Worm (Caenorhabditis elegans) whole organism, late embryonic: ENCODE data around the gene hst-6.
A peak's percentile ranks its signal among the peaks of the same experiment; 100 is the strongest.

Source experiments
- C38D4.7 ChIP-seq: fragments of 200-800 bp; sonication (Bioruptor generic); optimal IDR thresholded peaks from 2 replicates; lab custom pipeline; 2018; ENCODE audit warnings: mild to moderate bottlenecking, missing genetic modification characterization, moderate library complexity, missing compliant biosample characterization
- F13H6.1 ChIP-seq: sonication (generic microtip); optimal IDR thresholded peaks from 2 replicates; lab custom pipeline; 2016; ENCODE audit warnings: missing genetic modification characterization, missing compliant biosample characterization
- K02D7.2 ChIP-seq: sonication (generic microtip); optimal IDR thresholded peaks from 2 replicates; lab custom pipeline; 2017; ENCODE audit warnings: mild to moderate bottlenecking, missing genetic modification characterization, missing compliant biosample characterization
- K09A11.1 ChIP-seq: sonication (generic microtip); optimal IDR thresholded peaks from 2 replicates; lab custom pipeline; 2017; ENCODE audit warnings: antibody characterized with exemption, mild to moderate bottlenecking, missing genetic modification characterization, missing compliant biosample characterization; ENCODE audit not compliant: insufficient read depth
- Y22D7AL.16 ChIP-seq: sonication (generic microtip); optimal IDR thresholded peaks from 2 replicates; lab custom pipeline; 2016; ENCODE audit warnings: missing genetic modification characterization, missing compliant biosample characterization
- ahr-1 ChIP-seq: sonication (generic microtip); optimal IDR thresholded peaks from 2 replicates; lab custom pipeline; 2016; ENCODE audit warnings: missing genetic modification characterization, missing compliant biosample characterization
- ceh-14 ChIP-seq: sonication (generic microtip); optimal IDR thresholded peaks from 2 replicates; lab custom pipeline; 2016; ENCODE audit warnings: missing genotype, missing genetic modification characterization, missing compliant biosample characterization
- ceh-18 ChIP-seq: sonication (generic microtip); optimal IDR thresholded peaks from 2 replicates; lab custom pipeline; 2016; ENCODE audit warnings: missing genetic modification characterization, missing compliant biosample characterization
- ceh-19 ChIP-seq: fragments of 200-800 bp; sonication (Bioruptor generic); optimal IDR thresholded peaks from 2 replicates; lab custom pipeline; 2018; ENCODE audit warnings: mild to moderate bottlenecking, missing genetic modification characterization, missing compliant biosample characterization
- ceh-2 ChIP-seq: sonication (generic microtip); optimal IDR thresholded peaks from 2 replicates; lab custom pipeline; 2016; ENCODE audit warnings: missing genotype, missing genetic modification characterization, missing compliant biosample characterization
- ceh-22 ChIP-seq: sonication (generic microtip); optimal IDR thresholded peaks from 2 replicates; lab custom pipeline; 2017; ENCODE audit warnings: missing biosample characterization, missing genetic modification characterization
- ceh-24 ChIP-seq: sonication (generic microtip); optimal IDR thresholded peaks from 2 replicates; lab custom pipeline; 2016; ENCODE audit warnings: mild to moderate bottlenecking, missing genetic modification characterization, missing compliant biosample characterization
- ceh-30 ChIP-seq: fragments of 150-350 bp; optimal IDR thresholded peaks from 2 replicates; lab custom pipeline; 2014; ENCODE audit warnings: missing biosample characterization, missing genetic modification characterization
- ceh-31 ChIP-seq: sonication (generic microtip); optimal IDR thresholded peaks from 2 replicates; lab custom pipeline; 2016; ENCODE audit warnings: missing genetic modification characterization, missing compliant biosample characterization
- ceh-45 ChIP-seq: fragments of 200-800 bp; sonication (Bioruptor generic); IDR thresholded peaks from 2 replicates; pipeline ENCODE4 v1.3.6; 2022; ENCODE audit warnings: missing genetic modification reagents, missing genetic modification characterization, missing compliant biosample characterization
- ceh-48 ChIP-seq: sonication (generic microtip); optimal IDR thresholded peaks from 2 replicates; lab custom pipeline; 2016; ENCODE audit warnings: missing genetic modification characterization, inconsistent platforms, missing compliant biosample characterization
- ceh-9 ChIP-seq: sonication (generic microtip); optimal IDR thresholded peaks from 2 replicates; lab custom pipeline; 2016; ENCODE audit warnings: mild to moderate bottlenecking, missing genetic modification characterization, inconsistent platforms, missing compliant biosample characterization
- che-1 ChIP-seq: sonication (generic microtip); optimal IDR thresholded peaks from 2 replicates; lab custom pipeline; 2016; ENCODE audit warnings: mild to moderate bottlenecking, missing genetic modification characterization, missing compliant biosample characterization
- dmd-4 ChIP-seq: sonication (generic microtip); optimal IDR thresholded peaks from 2 replicates; lab custom pipeline; 2016; ENCODE audit warnings: borderline replicate concordance, missing genetic modification characterization, missing compliant biosample characterization
- dve-1 ChIP-seq: sonication (generic microtip); optimal IDR thresholded peaks from 2 replicates; lab custom pipeline; 2017; ENCODE audit warnings: antibody characterized with exemption, mild to moderate bottlenecking, missing genetic modification characterization, missing compliant biosample characterization
- elt-2 ChIP-seq: sonication (generic microtip); optimal IDR thresholded peaks from 2 replicates; lab custom pipeline; 2016; ENCODE audit warnings: missing genetic modification reagents, missing genetic modification characterization, missing compliant biosample characterization
- elt-4 ChIP-seq: sonication (generic microtip); optimal IDR thresholded peaks from 2 replicates; lab custom pipeline; 2016; ENCODE audit warnings: missing genetic modification characterization, missing compliant biosample characterization
- ets-4 ChIP-seq: sonication (generic microtip); optimal IDR thresholded peaks from 2 replicates; lab custom pipeline; 2016; ENCODE audit warnings: missing genetic modification characterization, missing compliant biosample characterization
- eyg-1 ChIP-seq: sonication (generic microtip); optimal IDR thresholded peaks from 2 replicates; lab custom pipeline; 2016; ENCODE audit warnings: missing genotype, missing genetic modification characterization, missing compliant biosample characterization
- fax-1 ChIP-seq: sonication (generic microtip); optimal IDR thresholded peaks from 2 replicates; lab custom pipeline; 2016; ENCODE audit warnings: missing genotype, missing genetic modification characterization, missing compliant biosample characterization
- fkh-10 ChIP-seq: fragments of 150-350 bp; optimal IDR thresholded peaks from 2 replicates; lab custom pipeline; 2014; ENCODE audit warnings: missing biosample characterization, missing genetic modification reagents, missing genetic modification characterization
- fkh-6 ChIP-seq: sonication (generic microtip); optimal IDR thresholded peaks from 2 replicates; lab custom pipeline; 2016; ENCODE audit warnings: missing genetic modification characterization, missing compliant biosample characterization
- gmeb-2 ChIP-seq: sonication (generic microtip); optimal IDR thresholded peaks from 2 replicates; lab custom pipeline; 2016; ENCODE audit warnings: missing genetic modification characterization, inconsistent platforms, missing compliant biosample characterization
- hlh-30 ChIP-seq: sonication (generic microtip); optimal IDR thresholded peaks from 2 replicates; lab custom pipeline; 2017; ENCODE audit warnings: antibody characterized with exemption, missing genetic modification characterization, missing compliant biosample characterization; ENCODE audit not compliant: insufficient read depth
- hlh-6 ChIP-seq: sonication (generic microtip); optimal IDR thresholded peaks from 2 replicates; lab custom pipeline; 2016; ENCODE audit warnings: missing genotype, missing genetic modification characterization, missing compliant biosample characterization
- hlh-8 ChIP-seq: sonication (generic microtip); optimal IDR thresholded peaks from 2 replicates; lab custom pipeline; 2016; ENCODE audit warnings: missing genotype, missing genetic modification characterization, missing compliant biosample characterization
- lim-6 ChIP-seq: sonication (generic microtip); optimal IDR thresholded peaks from 2 replicates; lab custom pipeline; 2016; ENCODE audit warnings: missing genetic modification characterization, missing compliant biosample characterization
- lin-11 ChIP-seq: fragments of 200-800 bp; sonication (Bioruptor generic); optimal IDR thresholded peaks from 2 replicates; lab custom pipeline; 2018; ENCODE audit warnings: mild to moderate bottlenecking, missing genetic modification characterization, missing compliant biosample characterization
- madf-2 ChIP-seq: sonication (generic microtip); optimal IDR thresholded peaks from 2 replicates; lab custom pipeline; 2017; ENCODE audit warnings: missing genetic modification characterization, missing compliant biosample characterization
- mec-3 ChIP-seq: sonication (generic microtip); optimal IDR thresholded peaks from 2 replicates; lab custom pipeline; 2016; ENCODE audit warnings: borderline replicate concordance, missing genetic modification characterization, missing compliant biosample characterization
- nhr-11 ChIP-seq: fragments of 150-350 bp; optimal IDR thresholded peaks from 2 replicates; lab custom pipeline; 2014; ENCODE audit warnings: missing biosample characterization, missing genetic modification characterization
- nhr-232 ChIP-seq: sonication (generic microtip); optimal IDR thresholded peaks from 2 replicates; lab custom pipeline; 2016; ENCODE audit warnings: missing genetic modification characterization, missing compliant biosample characterization
- npax-4 ChIP-seq: sonication (generic microtip); optimal IDR thresholded peaks from 2 replicates; lab custom pipeline; 2016; ENCODE audit warnings: missing genetic modification characterization, missing compliant biosample characterization
- odd-2 ChIP-seq: sonication (generic microtip); optimal IDR thresholded peaks from 2 replicates; lab custom pipeline; 2017; ENCODE audit warnings: antibody characterized with exemption, mild to moderate bottlenecking, missing genetic modification characterization, missing compliant biosample characterization
- pag-3 ChIP-seq: sonication (generic microtip); optimal IDR thresholded peaks from 2 replicates; lab custom pipeline; 2016; ENCODE audit warnings: missing compliant biosample characterization, missing genetic modification characterization, borderline replicate concordance
- pax-1 ChIP-seq: fragments of 150-350 bp; optimal IDR thresholded peaks from 2 replicates; lab custom pipeline; 2014; ENCODE audit warnings: missing biosample characterization, missing genetic modification characterization
- pha-2 ChIP-seq: sonication (generic microtip); optimal IDR thresholded peaks from 2 replicates; lab custom pipeline; 2017; ENCODE audit warnings: mild to moderate bottlenecking, missing genetic modification characterization, missing compliant biosample characterization
- pha-4 ChIP-seq: fragments of 150-350 bp; optimal IDR thresholded peaks from 2 replicates; lab custom pipeline; 2018; ENCODE audit warnings: missing biosample characterization, missing genetic modification reagents, missing genetic modification characterization
- pros-1 ChIP-seq: fragments of 150-350 bp; optimal IDR thresholded peaks from 2 replicates; lab custom pipeline; 2014; ENCODE audit warnings: missing biosample characterization, missing genetic modification reagents, missing genetic modification characterization
- ref-2 ChIP-seq: sonication (generic microtip); optimal IDR thresholded peaks from 2 replicates; lab custom pipeline; 2016; ENCODE audit warnings: missing genetic modification characterization, missing compliant biosample characterization
- rnt-1 ChIP-seq: sonication (generic microtip); optimal IDR thresholded peaks from 2 replicates; lab custom pipeline; 2016; ENCODE audit warnings: missing genetic modification characterization, missing compliant biosample characterization
- sdc-2 ChIP-seq: sonication (generic microtip); optimal IDR thresholded peaks from 2 replicates; lab custom pipeline; 2016; ENCODE audit warnings: missing genotype, missing genetic modification characterization, missing compliant biosample characterization
- sox-4 ChIP-seq: sonication (generic microtip); optimal IDR thresholded peaks from 2 replicates; lab custom pipeline; 2017; ENCODE audit warnings: mild to moderate bottlenecking, missing genetic modification characterization, inconsistent platforms, missing compliant biosample characterization
- tbx-2 ChIP-seq: sonication (generic microtip); optimal IDR thresholded peaks from 2 replicates; lab custom pipeline; 2016; ENCODE audit warnings: missing genetic modification characterization, missing compliant biosample characterization
- tbx-7 ChIP-seq: sonication (generic microtip); optimal IDR thresholded peaks from 2 replicates; lab custom pipeline; 2016; ENCODE audit warnings: missing genotype, missing genetic modification characterization, missing compliant biosample characterization
- ttx-3 ChIP-seq: sonication (generic microtip); optimal IDR thresholded peaks from 2 replicates; lab custom pipeline; 2016; ENCODE audit warnings: missing genetic modification reagents, missing genetic modification characterization, missing compliant biosample characterization
- unc-42 ChIP-seq: sonication (generic microtip); optimal IDR thresholded peaks from 2 replicates; lab custom pipeline; 2016; ENCODE audit warnings: missing genotype, missing genetic modification characterization, missing compliant biosample characterization
- unc-86 ChIP-seq: sonication (generic microtip); optimal IDR thresholded peaks from 2 replicates; lab custom pipeline; 2016; ENCODE audit warnings: missing genetic modification characterization, missing compliant biosample characterization
- zip-5 ChIP-seq: sonication (generic microtip); optimal IDR thresholded peaks from 2 replicates; lab custom pipeline; 2016; ENCODE audit warnings: missing genetic modification characterization, missing compliant biosample characterization
- ztf-16 ChIP-seq: sonication (generic microtip); optimal IDR thresholded peaks from 2 replicates; lab custom pipeline; 2017; ENCODE audit warnings: missing genetic modification characterization, missing compliant biosample characterization

Gene hst-6

ce11 chrX:5275209-5275608, at the start of gene hst-6:
Gene hst-6 (plus strand): TSS chrX:5275561.
- TF ChIP-seq pros-1 (tag; lab: Kevin White, UChicago) (peak; percentile 81), sox-4 (tag; lab: Kevin White, UChicago) (no peak), lin-11 (no peak), ahr-1 (tag; lab: Kevin White, UChicago) (no peak), eyg-1 (peak; percentile 52), ceh-9 (tag; lab: Kevin White, UChicago) (no peak), gmeb-2 (no peak), elt-4 (tag; lab: Kevin White, UChicago) (no peak), fkh-10 (GFP tag; lab: Kevin White, UChicago) (no peak), fkh-6 (tag; lab: Kevin White, UChicago) (no peak), Y22D7AL.16 (no peak), ceh-48 (tag; lab: Kevin White, UChicago) (peak; percentile 69), unc-86 (tag; lab: Kevin White, UChicago) (peak; percentile 3), fax-1 (tag; lab: Kevin White, UChicago) (peak; percentile 11), ceh-45 (GFP tag; lab: Robert Waterston, UW) (no peak), F13H6.1 (tag; lab: Kevin White, UChicago) (no peak), ceh-31 (tag; lab: Kevin White, UChicago) (peak; percentile 65), nhr-11 (no peak), ceh-24 (tag; lab: Kevin White, UChicago) (no peak), nhr-232 (tag; lab: Kevin White, UChicago) (no peak), odd-2 (tag; lab: Kevin White, UChicago) (no peak), hlh-30 (tag; lab: Kevin White, UChicago) (peak; percentile 36), sdc-2 (tag; lab: Kevin White, UChicago) (peak; percentile 48), ceh-22 (no peak), madf-2 (no peak), C38D4.7 (GFP tag; lab: Kevin White, UChicago) (no peak), elt-2 (tag; lab: Kevin White, UChicago) (peak; percentile 10), hlh-6 (no peak), pag-3 (no peak), dmd-4 (no peak), dve-1 (tag; lab: Kevin White, UChicago) (no peak), ceh-30 (tag; lab: Kevin White, UChicago) (no peak), ceh-18 (tag; lab: Kevin White, UChicago) (no peak), unc-42 (tag; lab: Kevin White, UChicago) (peak; percentile 46), K09A11.1 (tag; lab: Kevin White, UChicago) (no peak), tbx-7 (tag; lab: Kevin White, UChicago) (peak; percentile 1), ets-4 (no peak), tbx-2 (peak; percentile 58), pha-4 (tag; lab: Kevin White, UChicago) (no peak), ceh-2 (tag; lab: Kevin White, UChicago) (no peak), che-1 (tag; lab: Kevin White, UChicago) (no peak), ref-2 (tag; lab: Kevin White, UChicago) (peak; percentile 72), pax-1 (tag; lab: Kevin White, UChicago) (no peak), lim-6 (tag; lab: Kevin White, UChicago) (no peak), mec-3 (no peak), npax-4 (tag; lab: Kevin White, UChicago) (no peak), rnt-1 (tag; lab: Kevin White, UChicago) (no peak), ceh-19 (peak; percentile 62), pha-2 (tag; lab: Kevin White, UChicago) (peak; percentile 20), ztf-16 (no peak), zip-5 (tag; lab: Kevin White, UChicago) (no peak), ceh-14 (tag; lab: Kevin White, UChicago) (peak; percentile 6), hlh-8 (tag; lab: Kevin White, UChicago) (no peak), K02D7.2 (tag; lab: Kevin White, UChicago) (no peak), ttx-3 (tag; lab: Kevin White, UChicago) (no peak)
